Fruit fly (Drosophila melanogaster) whole organism, embryonic: ENCODE results near the gene CG13917.

Source experiments
- Blimp-1 ChIP-seq: fragments of 200-800 bp; sonication (Bioruptor generic); optimal IDR thresholded peaks from 3 replicates; lab custom pipeline; 2018; ENCODE audit warnings: missing biosample characterization, missing genetic modification characterization, mild to moderate bottlenecking, moderate library complexity, missing genetic modification reagents
- CG2129 ChIP-seq: fragments of 200-800 bp; sonication (Bioruptor generic); IDR thresholded peaks from 2 replicates; pipeline ENCODE4 v1.3.6; 2022; ENCODE audit warnings: missing biosample characterization, missing genetic modification characterization; ENCODE audit not compliant: partially characterized antibody
- CG7987 ChIP-seq: fragments of 200-800 bp; sonication (Bioruptor generic); optimal IDR thresholded peaks from 2 replicates; lab custom pipeline; 2018; ENCODE audit warnings: missing biosample characterization, mild to moderate bottlenecking, missing genetic modification characterization, moderate library complexity

- TF ChIP-seq CG7987 (GFP tag; lab: Kevin White, UChicago) (no peak), CG2129 (GFP tag; lab: Robert Waterston, UW) (no peak), Blimp-1 (GFP tag; lab: Kevin White, UChicago) (no peak)
These were observed 26.3 kb downstream of the CG13917 start, which contains the start of the genes CG18170 and CG33791 for dm6 chr3L:1602833-1603128.
